Fruit fly (Drosophila melanogaster): ENCODE results near the gene CG5292.

- no peak for TF ChIP-seq HmgD (GFP tag; optimal IDR thresholded peaks at IDR 0.05)
- TF ChIP-seq CG9215 (GFP tag; IDR thresholded peaks at IDR 0.05): no peak
- TF ChIP-seq Hr78 (GFP tag; optimal IDR thresholded peaks at IDR 0.05): no peak
- TF ChIP-seq en (GFP tag; optimal IDR thresholded peaks at IDR 0.05): no peak
- no peak for TF ChIP-seq CG10209 (GFP tag; optimal IDR thresholded peaks at IDR 0.05)
- TF ChIP-seq MBD-R2 (GFP tag; IDR thresholded peaks at IDR 0.05): no peak
Measured at dm6 chr3R:17121277-17121676, 30.4 kb upstream of the CG5292 start, which contains the start of gene CG42779.

Data from whole organism, embryonic.